Fruit fly (Drosophila melanogaster): ENCODE data around the gene Cpr76Ba.

dm6 chr3L:19496600-19496999 lies 21.5 kb downstream of the Cpr76Ba start:
- no peak for TF ChIP-seq CG6276 (GFP tag; optimal IDR thresholded peaks at IDR 0.05)
- no peak for TF ChIP-seq ss (GFP tag; optimal IDR thresholded peaks at IDR 0.05)
- no peak for TF ChIP-seq CG1621 (tag; optimal IDR thresholded peaks at IDR 0.05)
- TF ChIP-seq OdsH (GFP tag; optimal IDR thresholded peaks at IDR 0.05), result no peak
- no peak for TF ChIP-seq CG6792 (GFP tag; optimal IDR thresholded peaks at IDR 0.05)
- TF ChIP-seq CG10631 (GFP tag; optimal IDR thresholded peaks at IDR 0.05), result no peak
- no peak for TF ChIP-seq Eip75B (GFP tag; optimal IDR thresholded peaks at IDR 0.05)
- no peak for TF ChIP-seq fkh (GFP tag; optimal IDR thresholded peaks at IDR 0.05)
- no peak for TF ChIP-seq vri (GFP tag; optimal IDR thresholded peaks at IDR 0.05)
- TF ChIP-seq fd85E (GFP tag; optimal IDR thresholded peaks at IDR 0.05), result no peak

Measured in whole organism, prepupa.